Fruit fly (Drosophila melanogaster): Measurements from ENCODE around the gene CrebA.

CrebA gene

DNA sequence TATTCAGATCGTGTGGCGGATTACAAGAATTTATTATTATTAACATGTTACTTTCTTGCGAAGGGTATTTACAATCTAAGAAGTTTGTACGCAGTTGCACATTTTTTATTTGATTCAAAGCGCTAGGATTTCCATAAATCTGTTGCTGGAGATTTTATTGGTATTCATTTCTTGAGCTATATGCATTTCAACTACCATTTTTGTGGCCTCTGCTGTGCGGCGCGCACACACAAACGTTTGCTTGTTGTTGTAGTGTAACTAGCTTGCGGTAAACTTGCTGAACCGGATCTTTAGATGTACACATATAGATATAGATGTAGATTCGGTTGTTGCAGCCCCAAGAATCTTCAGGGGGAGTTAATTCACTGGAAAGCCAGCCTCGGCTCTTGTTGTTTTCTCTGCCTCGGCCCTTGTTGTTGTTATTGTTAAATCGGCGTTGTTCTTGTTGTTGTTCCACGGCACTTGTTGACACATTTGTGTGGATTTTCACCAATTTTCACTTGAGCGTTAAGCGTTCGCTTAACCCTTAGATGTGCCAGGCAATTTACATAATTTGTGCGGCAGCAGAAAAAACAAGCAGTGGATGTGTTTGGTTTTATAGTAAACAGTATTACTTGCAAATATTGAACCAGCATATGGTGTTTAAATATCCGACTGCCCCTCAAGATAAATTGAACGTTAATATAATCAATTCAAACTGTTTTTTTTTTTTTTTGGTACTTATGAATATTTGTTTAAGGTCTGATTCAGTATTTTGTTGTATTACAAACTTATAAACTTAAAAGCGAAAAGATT, 55.8 kb downstream of the CrebA start:
- TF ChIP-seq CG17361 (GFP tag; IDR thresholded peaks at IDR 0.05) (no peak), CG17359 (tag; optimal IDR thresholded peaks at IDR 0.05) (peak; percentile 0), C15 (GFP tag; IDR thresholded peaks at IDR 0.05) (0 out of 3 replicates have a peak, but pooled peaks have one; percentile 29), caup (GFP tag; optimal IDR thresholded peaks at IDR 0.05; ENCODE audit: severe bottlenecking) (peak; percentile 6), ken (GFP tag; IDR thresholded peaks at IDR 0.05) (no peak), lilli (GFP tag; optimal IDR thresholded peaks at IDR 0.05) (no peak), gce (GFP tag; IDR thresholded peaks at IDR 0.05) (no peak), Tbp (GFP tag; optimal IDR thresholded peaks at IDR 0.05) (no peak), CG42726 (GFP tag; IDR thresholded peaks at IDR 0.05; ENCODE audit: partially characterized antibody) (no peak), CG11093 (GFP tag; IDR thresholded peaks at IDR 0.05) (no peak), knrl (GFP tag; IDR thresholded peaks at IDR 0.05; ENCODE audit: partially characterized antibody) (no peak), pb (GFP tag; optimal IDR thresholded peaks at IDR 0.05) (no peak), grn (GFP tag; optimal IDR thresholded peaks at IDR 0.05) (peak; percentile 24), CG3847 (GFP tag; IDR thresholded peaks at IDR 0.05) (peak; percentile 9; the same call in 1 of the 2 replicates), CG17328 (GFP tag; IDR thresholded peaks at IDR 0.05) (0 out of 2 replicates have a peak, but pooled peaks have one; percentile 15), Mrtf (GFP tag; IDR thresholded peaks at IDR 0.05) (0 out of 3 replicates have a peak, but pooled peaks have one; percentile 19), seq (GFP tag; IDR thresholded peaks at IDR 0.05) (peak; percentile 50; the same call in 1 of the 2 replicates), Antp (GFP tag; optimal IDR thresholded peaks at IDR 0.05) (no peak), CG1603 (tag; optimal IDR thresholded peaks at IDR 0.05) (peak; percentile 26), CG6272 (GFP tag; IDR thresholded peaks at IDR 0.05) (no peak), Dek (tag; optimal IDR thresholded peaks at IDR 0.05) (peak; percentile 40), NfI (GFP tag; optimal IDR thresholded peaks at IDR 0.05) (no peak), CG12942 (GFP tag; optimal IDR thresholded peaks at IDR 0.05) (no peak), ash1 (GFP tag; optimal IDR thresholded peaks at IDR 0.05) (no peak), Hr78 (GFP tag; optimal IDR thresholded peaks at IDR 0.05) (no peak), CG12219 (GFP tag; optimal IDR thresholded peaks at IDR 0.05) (peak; percentile 4), fd64A (GFP tag; optimal IDR thresholded peaks at IDR 0.05) (no peak), Awh (GFP tag; IDR thresholded peaks at IDR 0.05) (peak; percentile 40; the same call in 1 of the 2 replicates), da (GFP tag; optimal IDR thresholded peaks at IDR 0.05) (no peak), CG3281 (GFP tag; optimal IDR thresholded peaks at IDR 0.05) (peak; percentile 39), D19B (GFP tag; optimal IDR thresholded peaks at IDR 0.05) (no peak), scrt (GFP tag; optimal IDR thresholded peaks at IDR 0.05) (peak; percentile 26), mld (GFP tag; IDR thresholded peaks at IDR 0.05; ENCODE audit: partially characterized antibody) (no peak), sqz (GFP tag; optimal IDR thresholded peaks at IDR 0.05) (no peak), abd-A (tag; optimal IDR thresholded peaks at IDR 0.05) (no peak), Dp (GFP tag; optimal IDR thresholded peaks at IDR 0.05) (no peak), CG17186 (GFP tag; optimal IDR thresholded peaks at IDR 0.05) (no peak), sisA (GFP tag; IDR thresholded peaks at IDR 0.05) (no peak), CG12744 (GFP tag; optimal IDR thresholded peaks at IDR 0.05) (peak; percentile 22), dati (GFP tag; IDR thresholded peaks at IDR 0.05) (no peak), GATAe (GFP tag; conservative IDR thresholded peaks at IDR 0.05) (no peak), CG16813 (GFP tag; IDR thresholded peaks at IDR 0.05; ENCODE audit: partially characterized antibody) (no peak), CG11696 (GFP tag; IDR thresholded peaks at IDR 0.05) (peak; percentile 85), CG13424 (tag; optimal IDR thresholded peaks at IDR 0.05) (peak; percentile 18), ci (GFP tag; IDR thresholded peaks at IDR 0.05) (0 out of 3 replicates have a peak, but pooled peaks have one; percentile 45), otp (GFP tag; IDR thresholded peaks at IDR 0.05) (no peak), Bteb2 (GFP tag; optimal IDR thresholded peaks at IDR 0.05) (no peak), CG1832 (GFP tag; optimal IDR thresholded peaks at IDR 0.05) (no peak), CG32532 (GFP tag; IDR thresholded peaks at IDR 0.05) (0 out of 2 replicates have a peak, but pooled peaks have one; percentile 11)

Measured in whole organism, embryonic.